Fruit fly (Drosophila melanogaster): ENCODE results near the gene CG5776.

The CG5776 gene

dm6 chr2L:12655731-12656326 is 48.4 kb downstream of the CG5776 start:
- TF ChIP-seq CG17801 (GFP tag; optimal IDR thresholded peaks at IDR 0.05; ENCODE audit: partially characterized antibody), result no peak

- TF ChIP-seq CG17801 (GFP tag; optimal IDR thresholded peaks at IDR 0.05; ENCODE audit: partially characterized antibody), result no peak
These were observed 53.2 kb downstream of the CG5776 start for dm6 chr2L:12651040-12651439.

Measured in ovary, adult (tissue).